Worm (Caenorhabditis elegans): ENCODE measurements around the gene R07G3.8.

The R07G3.8 gene

ce11 chrII:7577412-7577811 is 42.9 kb downstream of the R07G3.8 start, which contains the start of gene F35D2.6:
TSS of gene F35D2.6 (plus strand) at chrII:7577712.
- no peak for TF ChIP-seq hlh-30 (tag; optimal IDR thresholded peaks at IDR 0.05; ENCODE audit: insufficient read depth)
- TF ChIP-seq pat-9 (tag; optimal IDR thresholded peaks at IDR 0.05): no peak
- no peak for TF ChIP-seq madf-2 (tag; optimal IDR thresholded peaks at IDR 0.05)
- no peak for TF ChIP-seq hlh-8 (tag; optimal IDR thresholded peaks at IDR 0.05)
- TF ChIP-seq rnt-1 (tag; optimal IDR thresholded peaks at IDR 0.05): no peak
- TF ChIP-seq fax-1 (tag; optimal IDR thresholded peaks at IDR 0.05): no peak
- TF ChIP-seq odd-2 (tag; optimal IDR thresholded peaks at IDR 0.05): no peak
- no peak for TF ChIP-seq ceh-9 (tag; optimal IDR thresholded peaks at IDR 0.05)
- TF ChIP-seq fkh-6 (tag; optimal IDR thresholded peaks at IDR 0.05): no peak
- no peak for TF ChIP-seq ttx-3 (tag; optimal IDR thresholded peaks at IDR 0.05)
- TF ChIP-seq K02D7.2 (tag; optimal IDR thresholded peaks at IDR 0.05): no peak
- TF ChIP-seq pha-2 (tag; optimal IDR thresholded peaks at IDR 0.05): no peak
- no peak for TF ChIP-seq ceh-14 (tag; optimal IDR thresholded peaks at IDR 0.05)

DNA sequence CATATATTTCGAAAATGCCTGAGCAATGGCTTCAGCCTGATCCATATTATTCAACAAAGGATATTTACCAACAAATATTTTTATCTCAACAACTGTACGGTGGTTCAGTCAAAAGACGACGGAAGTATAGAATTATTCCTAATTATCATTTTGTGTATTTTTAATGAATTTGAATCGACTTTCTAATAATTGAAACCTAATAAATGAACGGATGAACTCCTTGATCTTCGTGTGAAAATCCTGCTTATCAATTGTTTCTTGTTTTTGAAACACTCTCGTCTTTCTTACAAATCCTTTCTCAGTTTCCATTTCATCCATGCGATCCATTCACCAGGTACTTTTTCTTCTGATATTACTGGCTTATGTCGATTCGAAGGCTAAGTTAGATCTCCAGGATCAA is 44.7 kb downstream of the R07G3.8 start, which contains the start of gene F35D2.1:
Gene F35D2.1, plus strand, starts transcription at position 301 of the 400 bp plus-strand sequence.
- no peak for TF ChIP-seq K09A11.1 (tag; optimal IDR thresholded peaks at IDR 0.05; ENCODE audit: insufficient read depth)
- no peak for TF ChIP-seq nhr-232 (tag; optimal IDR thresholded peaks at IDR 0.05)
- no peak for TF ChIP-seq pax-1 (tag; optimal IDR thresholded peaks at IDR 0.05)
- no peak for TF ChIP-seq dve-1 (tag; optimal IDR thresholded peaks at IDR 0.05)
- TF ChIP-seq lim-6 (tag; optimal IDR thresholded peaks at IDR 0.05): no peak
- no peak for TF ChIP-seq ceh-19 (GFP tag; optimal IDR thresholded peaks at IDR 0.05)
- no peak for TF ChIP-seq fax-1 (tag; optimal IDR thresholded peaks at IDR 0.05)
- no peak for TF ChIP-seq F13H6.1 (tag; optimal IDR thresholded peaks at IDR 0.05)

ce11 chrII:7574143-7574542 is 46.2 kb downstream of the R07G3.8 start, which contains the start of gene F35D2.2:
TSS of gene F35D2.2 (plus strand) at chrII:7574443.
- TF ChIP-seq nhr-232 (tag; optimal IDR thresholded peaks at IDR 0.05): no peak
- TF ChIP-seq odd-2 (tag; optimal IDR thresholded peaks at IDR 0.05): no peak
- TF ChIP-seq sdc-2 (tag; optimal IDR thresholded peaks at IDR 0.05): no peak
- TF ChIP-seq ref-2 (tag; optimal IDR thresholded peaks at IDR 0.05): no peak
- no peak for TF ChIP-seq pha-2 (tag; optimal IDR thresholded peaks at IDR 0.05)
- TF ChIP-seq unc-3 (GFP tag; conservative IDR thresholded peaks at IDR 0.05): no peak
- no peak for TF ChIP-seq unc-3 (tag; optimal IDR thresholded peaks at IDR 0.05)
- TF ChIP-seq ceh-14 (tag; optimal IDR thresholded peaks at IDR 0.05): no peak
- TF ChIP-seq unc-42 (tag; optimal IDR thresholded peaks at IDR 0.05): no peak
- no peak for TF ChIP-seq K09A11.1 (tag; optimal IDR thresholded peaks at IDR 0.05; ENCODE audit: insufficient read depth)
- no peak for TF ChIP-seq ceh-45 (GFP tag; IDR thresholded peaks at IDR 0.05)
- no peak for TF ChIP-seq C38D4.7 (GFP tag; optimal IDR thresholded peaks at IDR 0.05)
- no peak for TF ChIP-seq eyg-1 (tag; optimal IDR thresholded peaks at IDR 0.05)
- no peak for TF ChIP-seq ztf-16 (tag; optimal IDR thresholded peaks at IDR 0.05)
- no peak for TF ChIP-seq F13H6.1 (tag; optimal IDR thresholded peaks at IDR 0.05)
- TF ChIP-seq sox-2 (GFP tag; IDR thresholded peaks at IDR 0.05): no peak

DNA sequence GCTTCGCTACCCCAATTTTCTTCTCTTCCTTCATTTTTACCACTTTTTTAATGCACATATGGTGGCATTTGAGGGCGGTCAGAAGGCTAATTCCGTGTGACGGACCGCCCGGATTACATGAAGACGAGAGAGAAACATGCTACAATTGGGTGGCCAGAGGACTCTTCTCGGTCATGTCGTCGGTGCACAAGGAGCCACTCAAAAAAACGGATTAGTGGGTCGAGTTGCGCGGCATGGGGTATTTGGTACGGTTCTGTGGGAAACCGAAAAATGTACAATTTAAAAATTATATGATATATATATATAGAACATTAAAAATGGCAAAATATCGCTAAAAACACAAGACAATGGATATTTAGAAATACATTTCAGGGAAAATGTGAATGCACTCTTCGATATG is 49.5 kb downstream of the R07G3.8 start:
- TF ChIP-seq dve-1 (tag; optimal IDR thresholded peaks at IDR 0.05): no peak
- no peak for TF ChIP-seq tbx-2 (tag; optimal IDR thresholded peaks at IDR 0.05)
- TF ChIP-seq sdc-2 (tag; optimal IDR thresholded peaks at IDR 0.05): no peak
- no peak for TF ChIP-seq unc-55 (GFP tag; optimal IDR thresholded peaks at IDR 0.05)
- TF ChIP-seq ttx-3 (tag; optimal IDR thresholded peaks at IDR 0.05): no peak
- TF ChIP-seq lim-6 (tag; optimal IDR thresholded peaks at IDR 0.05): no peak

DNA sequence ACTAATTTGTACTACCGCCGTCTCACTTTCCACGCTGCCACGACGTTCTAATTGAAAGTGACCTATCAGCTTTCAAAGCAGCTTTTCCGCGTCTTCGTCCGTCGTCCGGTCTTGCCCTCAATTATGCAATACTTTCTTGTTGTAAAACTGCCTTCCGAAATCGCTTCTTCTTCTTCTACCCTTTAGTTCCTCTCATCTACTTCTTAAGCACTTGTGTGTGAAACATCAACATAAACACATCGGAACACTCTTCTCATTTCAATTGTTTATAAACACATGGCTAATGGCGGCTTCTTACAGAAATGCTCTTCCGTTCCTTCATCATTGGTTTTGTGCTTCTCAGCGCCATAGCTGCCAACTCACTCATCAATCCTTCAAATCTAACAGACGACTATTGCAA is 50.0 kb downstream of the R07G3.8 start, which contains the start of gene F35D2.3:
Gene F35D2.3, plus strand, starts transcription at position 301 of the 400 bp plus-strand sequence.
- TF ChIP-seq npax-4 (tag; optimal IDR thresholded peaks at IDR 0.05): no peak
- no peak for TF ChIP-seq hlh-13 (GFP tag; optimal IDR thresholded peaks at IDR 0.05)
- TF ChIP-seq pha-4 (tag; optimal IDR thresholded peaks at IDR 0.05): no peak
- no peak for TF ChIP-seq Y22D7AL.16 (tag; optimal IDR thresholded peaks at IDR 0.05)
